Fruit fly (Drosophila melanogaster) whole organism, embryonic: ENCODE results near the gene CG4577.

ENCODE experiments used
- Atf6 ChIP-seq: fragments of 200-800 bp; sonication (Bioruptor generic); IDR thresholded peaks from 2 replicates; pipeline ENCODE4 v1.3.6; 2022; ENCODE audit warnings: missing biosample characterization, missing genetic modification characterization
- CG10431 ChIP-seq: fragments of 200-800 bp; sonication (Bioruptor generic); optimal IDR thresholded peaks from 3 replicates; lab custom pipeline; 2018; ENCODE audit warnings: missing biosample characterization, mild to moderate bottlenecking, missing genetic modification characterization
- CG11456 ChIP-seq: fragments of 200-800 bp; sonication (Bioruptor generic); IDR thresholded peaks from 3 replicates; pipeline ENCODE4 v1.3.6; 2022; ENCODE audit warnings: missing biosample characterization, missing genetic modification characterization
- CG11504 ChIP-seq: fragments of 200-800 bp; sonication (Bioruptor generic); optimal IDR thresholded peaks from 3 replicates; lab custom pipeline; 2019; ENCODE audit warnings: missing biosample characterization, mild to moderate bottlenecking, missing genetic modification characterization, moderate library complexity
- CG13123 ChIP-seq: fragments of 200-800 bp; sonication (Bioruptor generic); optimal IDR thresholded peaks from 2 replicates; lab custom pipeline; 2016; ENCODE audit warnings: missing biosample characterization, missing genetic modification characterization
- CG13894 ChIP-seq: fragments of 200-800 bp; sonication (Bioruptor generic); optimal IDR thresholded peaks from 3 replicates; lab custom pipeline; 2018; ENCODE audit warnings: missing biosample characterization, mild to moderate bottlenecking, missing genetic modification characterization, moderate library complexity
- CG15011 ChIP-seq: fragments of 200-800 bp; sonication (Bioruptor generic); optimal IDR thresholded peaks from 3 replicates; lab custom pipeline; 2018; ENCODE audit warnings: missing biosample characterization, mild to moderate bottlenecking, missing genetic modification characterization
- CG1602 ChIP-seq: fragments of 200-800 bp; sonication (Bioruptor generic); optimal IDR thresholded peaks from 3 replicates; lab custom pipeline; 2016; ENCODE audit warnings: missing biosample characterization, missing genetic modification characterization
- CG16815 ChIP-seq: fragments of 200-800 bp; sonication (Bioruptor generic); optimal IDR thresholded peaks from 3 replicates; lab custom pipeline; 2017; ENCODE audit warnings: missing biosample characterization, mild to moderate bottlenecking, missing genetic modification characterization
- CG17361 ChIP-seq: fragments of 200-800 bp; sonication (Bioruptor generic); IDR thresholded peaks from 3 replicates; pipeline ENCODE4 v1.3.6; 2022; ENCODE audit warnings: missing biosample characterization, missing genetic modification characterization
- CG1832 ChIP-seq: fragments of 200-800 bp; sonication (Bioruptor generic); optimal IDR thresholded peaks from 2 replicates; lab custom pipeline; 2017; ENCODE audit warnings: missing biosample characterization, mild to moderate bottlenecking, missing genetic modification characterization, inconsistent platforms
- CG18619 ChIP-seq: fragments of 200-800 bp; sonication (Bioruptor generic); optimal IDR thresholded peaks from 3 replicates; lab custom pipeline; 2017; ENCODE audit warnings: missing biosample characterization, mild to moderate bottlenecking, missing genetic modification characterization
- CG3065 ChIP-seq: fragments of 200-800 bp; sonication (Bioruptor generic); optimal IDR thresholded peaks from 2 replicates; lab custom pipeline; 2016; ENCODE audit warnings: missing biosample characterization, missing genetic modification characterization
- CG32772 ChIP-seq: fragments of 200-800 bp; sonication (Bioruptor generic); IDR thresholded peaks from 2 replicates; pipeline ENCODE4 v1.3.6; 2022; ENCODE audit warnings: missing biosample characterization, missing genetic modification characterization
- CG3281 ChIP-seq: fragments of 200-800 bp; sonication (Bioruptor generic); optimal IDR thresholded peaks from 3 replicates; lab custom pipeline; 2017; ENCODE audit warnings: missing biosample characterization, mild to moderate bottlenecking, missing genetic modification characterization
- CG3847 ChIP-seq: fragments of 200-800 bp; sonication (Bioruptor generic); IDR thresholded peaks from 2 replicates; pipeline ENCODE4 v1.3.6; 2022; ENCODE audit warnings: missing biosample characterization, missing genetic modification characterization
- CG42726 ChIP-seq: fragments of 200-800 bp; sonication (Bioruptor generic); IDR thresholded peaks from 2 replicates; pipeline ENCODE4 v1.3.6; 2022; ENCODE audit warnings: missing biosample characterization, missing genetic modification characterization; ENCODE audit not compliant: partially characterized antibody
- CG43689 ChIP-seq: fragments of 200-800 bp; sonication (Bioruptor generic); IDR thresholded peaks from 2 replicates; pipeline ENCODE4 v1.3.6; 2022; ENCODE audit warnings: missing biosample characterization, missing genetic modification characterization
- CG4404 ChIP-seq: fragments of 200-800 bp; sonication (Bioruptor generic); IDR thresholded peaks from 2 replicates; pipeline ENCODE4 v1.3.6; 2022; ENCODE audit warnings: missing biosample characterization, missing genetic modification characterization
- CG4707 ChIP-seq: fragments of 200-800 bp; sonication (Bioruptor generic); optimal IDR thresholded peaks from 2 replicates; lab custom pipeline; 2018; ENCODE audit warnings: missing biosample characterization, mild to moderate bottlenecking, missing genetic modification characterization, moderate library complexity
- CG9215 ChIP-seq: fragments of 200-800 bp; sonication (Bioruptor generic); IDR thresholded peaks from 2 replicates; pipeline ENCODE4 v1.3.6; 2022; ENCODE audit warnings: missing biosample characterization, missing genetic modification characterization
- CG9609 ChIP-seq: fragments of 200-800 bp; sonication (Bioruptor generic); optimal IDR thresholded peaks from 3 replicates; lab custom pipeline; 2016; ENCODE audit warnings: missing biosample characterization, missing genetic modification characterization
- Chrac-16 ChIP-seq: fragments of 200-800 bp; sonication (Bioruptor generic); optimal IDR thresholded peaks from 3 replicates; lab custom pipeline; 2016; ENCODE audit warnings: missing biosample characterization, missing genetic modification characterization
- D ChIP-seq, 2 experiments: fragments of 200-800 bp in 1 of 2; fragments of >200 bp in 1 of 2; sonication (Bioruptor generic) in 1 of 2; optimal IDR thresholded peaks; 2 replicates in 1 of 2; 3 replicates in 1 of 2; lab custom pipeline; 2017; ENCODE audit warnings: mild to moderate bottlenecking in 1 of 2, missing biosample characterization in 1 of 2, missing genetic modification characterization in 1 of 2, missing genetic modification reagents in 1 of 2
- Dip2 ChIP-seq: fragments of 200-800 bp; sonication (Bioruptor generic); IDR thresholded peaks from 2 replicates; pipeline ENCODE4 v1.3.6; 2022; ENCODE audit warnings: missing biosample characterization, missing genetic modification characterization
- Fer3 ChIP-seq: fragments of 200-800 bp; sonication (Bioruptor generic); optimal IDR thresholded peaks from 2 replicates; lab custom pipeline; 2018; ENCODE audit warnings: missing biosample characterization, mild to moderate bottlenecking, missing genetic modification characterization, moderate library complexity
- HLH4C ChIP-seq: fragments of 200-800 bp; sonication (Bioruptor generic); IDR thresholded peaks from 3 replicates; pipeline ENCODE4 v1.3.6; 2022; ENCODE audit warnings: missing biosample characterization, missing genetic modification characterization; ENCODE audit not compliant: partially characterized antibody
- Hand ChIP-seq: fragments of 200-800 bp; sonication (Bioruptor generic); optimal IDR thresholded peaks from 2 replicates; lab custom pipeline; 2017; ENCODE audit warnings: mild to moderate bottlenecking, missing biosample characterization, missing genetic modification reagents, missing genetic modification characterization
- Jarid2 ChIP-seq: fragments of 200-800 bp; sonication (Bioruptor generic); optimal IDR thresholded peaks from 3 replicates; lab custom pipeline; 2017; ENCODE audit warnings: mild to moderate bottlenecking, missing biosample characterization, missing genetic modification reagents, missing genetic modification characterization
- Kr ChIP-seq: fragments of 200-800 bp; sonication (Bioruptor generic); optimal IDR thresholded peaks from 2 replicates; lab custom pipeline; 2017; ENCODE audit warnings: missing biosample characterization, mild to moderate bottlenecking, missing genetic modification characterization
- MBD-R2 ChIP-seq: fragments of 200-800 bp; sonication (Bioruptor generic); IDR thresholded peaks from 2 replicates; pipeline ENCODE4 v1.3.6; 2022; ENCODE audit warnings: missing biosample characterization, missing genetic modification characterization
- Opbp ChIP-seq: fragments of 200-800 bp; sonication (Bioruptor generic); IDR thresholded peaks from 3 replicates; pipeline ENCODE4 v1.3.6; 2022; ENCODE audit warnings: missing biosample characterization, missing genetic modification characterization; ENCODE audit not compliant: partially characterized antibody
- Tbp ChIP-seq: fragments of >200 bp; optimal IDR thresholded peaks from 2 replicates; lab custom pipeline; 2018; ENCODE audit warnings: missing biosample characterization, missing genetic modification characterization
- chinmo ChIP-seq: fragments of 200-800 bp; sonication (Bioruptor generic); IDR thresholded peaks from 4 replicates; pipeline ENCODE4 v1.3.6; 2022; ENCODE audit warnings: missing biosample characterization, missing genetic modification characterization; ENCODE audit not compliant: partially characterized antibody
- dmrt99B ChIP-seq: fragments of 200-800 bp; sonication (Bioruptor generic); optimal IDR thresholded peaks from 2 replicates; lab custom pipeline; 2018; ENCODE audit warnings: missing biosample characterization, mild to moderate bottlenecking, missing genetic modification characterization, moderate library complexity
- grau ChIP-seq: fragments of 200-800 bp; optimal IDR thresholded peaks from 3 replicates; lab custom pipeline; 2019; ENCODE audit warnings: missing biosample characterization, mild to moderate bottlenecking, missing genetic modification characterization, moderate library complexity
- grn ChIP-seq: fragments of 200-800 bp; sonication (Bioruptor generic); optimal IDR thresholded peaks from 3 replicates; lab custom pipeline; 2017; ENCODE audit warnings: missing biosample characterization, missing genetic modification characterization
- gro ChIP-seq: fragments of 200-800 bp; sonication (Bioruptor generic); optimal IDR thresholded peaks from 2 replicates; lab custom pipeline; 2016; ENCODE audit warnings: missing biosample characterization, missing genetic modification characterization
- hkb ChIP-seq, 2 experiments: fragments of 200-800 bp in 1 of 2; fragments of >200 bp in 1 of 2; sonication (Bioruptor generic) in 1 of 2; IDR thresholded peaks in 1 of 2; optimal IDR thresholded peaks in 1 of 2; 2 replicates each; pipeline versions ENCODE4 v1.3.6 to Lab custom; 2017 to 2022; ENCODE audit warnings: missing biosample characterization in 1 of 2, missing genetic modification characterization in 1 of 2
- insv ChIP-seq, 2 experiments: fragments of 200-800 bp; sonication (Bioruptor generic); optimal IDR thresholded peaks; 3 replicates each; lab custom pipeline; 2016 to 2018; ENCODE audit warnings: missing biosample characterization in 2 of 2, missing genetic modification characterization in 2 of 2
- inv ChIP-seq: fragments of 200-800 bp; sonication (Bioruptor generic); IDR thresholded peaks from 2 replicates; pipeline ENCODE4 v1.3.6; 2022; ENCODE audit warnings: missing biosample characterization, missing genetic modification characterization; ENCODE audit not compliant: partially characterized antibody
- jumu ChIP-seq: fragments of 200-800 bp; sonication (Bioruptor generic); optimal IDR thresholded peaks from 3 replicates; lab custom pipeline; 2016; ENCODE audit warnings: missing biosample characterization, missing genetic modification characterization
- pita ChIP-seq: fragments of 200-800 bp; sonication (Bioruptor generic); optimal IDR thresholded peaks from 2 replicates; lab custom pipeline; 2017; ENCODE audit warnings: missing biosample characterization, mild to moderate bottlenecking, missing genetic modification characterization
- ro ChIP-seq: fragments of 200-800 bp; sonication (Bioruptor generic); IDR thresholded peaks from 2 replicates; pipeline ENCODE4 v1.3.6; 2022; ENCODE audit warnings: missing biosample characterization, missing genetic modification characterization
- seq ChIP-seq: fragments of 200-800 bp; sonication (Bioruptor generic); IDR thresholded peaks from 2 replicates; pipeline ENCODE4 v1.3.6; 2022; ENCODE audit warnings: missing biosample characterization, missing genetic modification characterization
- shn ChIP-seq: fragments of 200-800 bp; sonication (Bioruptor generic); optimal IDR thresholded peaks from 3 replicates; lab custom pipeline; 2016; ENCODE audit warnings: missing biosample characterization, missing genetic modification characterization
- tin ChIP-seq: fragments of 200-800 bp; sonication (Bioruptor generic); optimal IDR thresholded peaks from 3 replicates; lab custom pipeline; 2016; ENCODE audit warnings: missing biosample characterization, missing genetic modification characterization
- trh ChIP-seq: fragments of 200-800 bp; sonication (Bioruptor generic); optimal IDR thresholded peaks from 2 replicates; lab custom pipeline; 2016; ENCODE audit warnings: missing biosample characterization, missing genetic modification characterization
- usp ChIP-seq: fragments of >200 bp; optimal IDR thresholded peaks from 2 replicates; lab custom pipeline; 2017; ENCODE audit warnings: missing biosample characterization, missing genetic modification characterization
- vvl ChIP-seq: fragments of 200-800 bp; sonication (Bioruptor generic); IDR thresholded peaks from 2 replicates; pipeline ENCODE4 v1.3.6; 2022; ENCODE audit warnings: missing biosample characterization, missing genetic modification characterization
- yki ChIP-seq: fragments of >200 bp; optimal IDR thresholded peaks from 3 replicates; lab custom pipeline; 2018

CG4577 gene

DNA sequence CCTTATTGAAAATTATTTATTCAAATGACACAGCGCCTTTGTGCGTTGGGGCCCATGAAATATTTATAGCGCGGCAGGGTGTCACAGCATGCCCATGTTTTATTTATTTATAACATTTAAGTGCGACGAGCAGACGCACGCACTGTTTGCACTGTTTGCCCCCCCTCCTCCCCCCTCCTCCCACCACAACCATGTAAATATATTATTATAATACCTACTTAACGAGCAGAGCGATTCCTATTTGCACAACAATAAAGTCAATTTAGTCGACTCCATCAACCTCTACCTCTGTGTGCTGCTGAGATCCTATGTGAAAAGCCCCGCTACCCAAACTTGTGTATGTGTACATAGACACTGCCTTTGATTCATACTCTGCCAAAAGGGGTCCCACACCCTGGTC, 39.8 kb upstream of the CG4577 start (continued):
- TF ChIP-seq CG9609, result no peak
- TF ChIP-seq CG13123 (GFP tag; lab: Kevin White, UChicago), result no peak
- TF ChIP-seq ro (GFP tag; lab: Robert Waterston, UW), result no peak
- TF ChIP-seq trh (GFP tag; lab: Kevin White, UChicago), result peak; percentile 6
- TF ChIP-seq CG10431 (GFP tag; lab: Kevin White, UChicago), result no peak
- peak; percentile 55; the same call in 1 of the 2 replicates for TF ChIP-seq Atf6 (GFP tag; lab: Robert Waterston, UW)
- peak; percentile 37; the same call in 1 of the 3 replicates for TF ChIP-seq CG11456 (GFP tag; lab: Robert Waterston, UW)
- TF ChIP-seq CG1602 (GFP tag; lab: Kevin White, UChicago), result no peak
- peak; percentile 72 for TF ChIP-seq vvl (GFP tag; lab: Robert Waterston, UW)
- TF ChIP-seq dmrt99B (tag; lab: Kevin White, UChicago), result peak; percentile 35
- no peak for TF ChIP-seq Opbp
- TF ChIP-seq CG32772 (GFP tag; lab: Robert Waterston, UW), result no peak
- no peak for TF ChIP-seq Chrac-16 (GFP tag; lab: Kevin White, UChicago)
- TF ChIP-seq CG16815 (GFP tag; lab: Kevin White, UChicago), result no peak
- TF ChIP-seq Hand (GFP tag; lab: Kevin White, UChicago), result no peak
- no peak for TF ChIP-seq CG4404 (GFP tag; lab: Robert Waterston, UW)
- TF ChIP-seq CG3847 (GFP tag; lab: Robert Waterston, UW), result 0 out of 2 replicates have a peak, but pooled peaks have one; percentile 24
- TF ChIP-seq chinmo (GFP tag; lab: Robert Waterston, UW), result no peak
- TF ChIP-seq CG11504 (tag; lab: Kevin White, UChicago), result peak; percentile 24
- TF ChIP-seq yki, result no peak
- no peak for TF ChIP-seq CG9215 (GFP tag; lab: Robert Waterston, UW)
- TF ChIP-seq grn (GFP tag; lab: Kevin White, UChicago), result no peak
- TF ChIP-seq insv (GFP tag; optimal IDR thresholded peaks at IDR 0.05; lab: Kevin White, UChicago), result no peak
- no peak for TF ChIP-seq CG4707 (GFP tag; lab: Kevin White, UChicago)
- no peak for TF ChIP-seq CG1832 (GFP tag; lab: Kevin White, UChicago)
- no peak for TF ChIP-seq pita (GFP tag; lab: Kevin White, UChicago)
- no peak for TF ChIP-seq Dip2 (GFP tag; lab: Robert Waterston, UW)
- no peak for TF ChIP-seq grau (tag; lab: Kevin White, UChicago)
- TF ChIP-seq MBD-R2 (GFP tag; lab: Robert Waterston, UW), result no peak; the same call in 1 of the 2 replicates
- peak; percentile 27 for TF ChIP-seq Fer3 (tag; lab: Kevin White, UChicago)
- TF ChIP-seq jumu, result no peak
- no peak for TF ChIP-seq inv
- no peak for TF ChIP-seq Kr (GFP tag; lab: Kevin White, UChicago)
- TF ChIP-seq CG3281 (GFP tag; lab: Kevin White, UChicago), result peak; percentile 43
- no peak for TF ChIP-seq D (optimal IDR thresholded peaks at IDR 0.05; lab: Kevin White, UChicago)
- TF ChIP-seq D (GFP tag; optimal IDR thresholded peaks at IDR 0.05; lab: Kevin White, UChicago), result peak; percentile 33
- TF ChIP-seq CG43689, result no peak
- TF ChIP-seq Jarid2 (GFP tag; lab: Kevin White, UChicago), result no peak
- TF ChIP-seq tin, result no peak
- no peak for TF ChIP-seq shn (GFP tag; lab: Kevin White, UChicago)
- no peak for TF ChIP-seq gro (GFP tag; lab: Kevin White, UChicago)
- no peak for TF ChIP-seq usp (GFP tag; lab: Kevin White, UChicago)
- TF ChIP-seq seq (GFP tag; lab: Robert Waterston, UW), result no peak
- TF ChIP-seq CG42726, result no peak
- no peak for TF ChIP-seq CG13894 (tag; lab: Kevin White, UChicago)
- TF ChIP-seq CG17361, result 0 out of 3 replicates have a peak, but pooled peaks have one; percentile 11
- TF ChIP-seq HLH4C, result no peak
- peak; percentile 23 for TF ChIP-seq CG15011 (GFP tag; lab: Kevin White, UChicago)
- TF ChIP-seq Tbp, result no peak
- TF ChIP-seq hkb (optimal IDR thresholded peaks at IDR 0.05; lab: Kevin White, UChicago), result no peak
- TF ChIP-seq hkb (GFP tag; IDR thresholded peaks at IDR 0.05; lab: Robert Waterston, UW), result 0 out of 2 replicates have a peak, but pooled peaks have one; percentile 28
- no peak for TF ChIP-seq CG3065 (GFP tag; lab: Kevin White, UChicago)
- no peak for TF ChIP-seq CG18619 (GFP tag; lab: Kevin White, UChicago)
